Worm (Caenorhabditis elegans) whole organism, young adult: ENCODE results near the gene hira-1.

Source experiments
- B0019.2 ChIP-seq: fragments of 200-800 bp; sonication (Bioruptor generic); conservative IDR thresholded peaks from 2 replicates; pipeline ENCODE4 v1.3.6; 2022; ENCODE audit warnings: missing genetic modification reagents, missing genetic modification characterization, missing compliant biosample characterization
- B0035.1 ChIP-seq: sonication (generic microtip); optimal IDR thresholded peaks from 2 replicates; lab custom pipeline; 2016; ENCODE audit warnings: missing genetic modification characterization, mild to moderate bottlenecking, missing compliant biosample characterization, missing genotype, missing genetic modification reagents
- D2030.7 ChIP-seq: fragments of 200-800 bp; sonication (Bioruptor generic); IDR thresholded peaks from 2 replicates; pipeline ENCODE4 v1.3.6; 2022; ENCODE audit warnings: missing genetic modification reagents, missing genetic modification characterization, missing compliant biosample characterization
- F10E7.11 ChIP-seq: sonication (generic microtip); optimal IDR thresholded peaks from 2 replicates; lab custom pipeline; 2017; ENCODE audit warnings: mild to moderate bottlenecking, missing genetic modification characterization, moderate library complexity, missing compliant biosample characterization
- F37B4.10 ChIP-seq: fragments of 200-800 bp; sonication (Bioruptor generic); IDR thresholded peaks from 2 replicates; pipeline ENCODE4 v1.3.6; 2022; ENCODE audit warnings: missing genetic modification characterization, missing compliant biosample characterization
- F49E8.2 ChIP-seq: sonication (generic microtip); optimal IDR thresholded peaks from 3 replicates; lab custom pipeline; 2017; ENCODE audit warnings: missing genetic modification characterization, mild to moderate bottlenecking, missing compliant biosample characterization, antibody characterized with exemption, moderate library complexity; ENCODE audit not compliant: insufficient read depth
- F55B11.4 ChIP-seq: sonication (generic microtip); optimal IDR thresholded peaks from 2 replicates; lab custom pipeline; 2016; ENCODE audit warnings: missing compliant biosample characterization, missing genetic modification characterization, borderline replicate concordance; ENCODE audit not compliant: insufficient read depth
- K11D2.4 ChIP-seq: fragments of 200-800 bp; sonication (Bioruptor generic); IDR thresholded peaks from 2 replicates; pipeline ENCODE4 v1.3.6; 2022; ENCODE audit warnings: missing genetic modification reagents, missing genetic modification characterization, missing compliant biosample characterization
- Y67H2A.10 ChIP-seq: fragments of 200-800 bp; sonication (Bioruptor generic); conservative IDR thresholded peaks from 2 replicates; pipeline ENCODE4 v1.3.6; 2022; ENCODE audit warnings: missing genetic modification reagents, missing genetic modification characterization, missing compliant biosample characterization
- ZK185.1 ChIP-seq: sonication (generic microtip); optimal IDR thresholded peaks from 2 replicates; lab custom pipeline; 2016; ENCODE audit warnings: mild to moderate bottlenecking, missing genetic modification characterization, missing compliant biosample characterization; ENCODE audit not compliant: poor library complexity, severe bottlenecking
- ama-1 ChIP-seq, 3 experiments: fragments of 150-350 bp in 1 of 3; sonication (generic microtip) in 2 of 3; optimal IDR thresholded peaks; 2 replicates each; lab custom pipeline; 2014 to 2018; ENCODE audit warnings: missing biosample characterization in 2 of 3, missing genetic modification characterization in 2 of 3, missing genetic modification reagents in 2 of 3
- aptf-3 ChIP-seq: fragments of 200-800 bp; sonication (Bioruptor generic); IDR thresholded peaks from 2 replicates; pipeline ENCODE4 v1.3.6; 2022; ENCODE audit warnings: missing genetic modification characterization, missing compliant biosample characterization
- athp-1 ChIP-seq: sonication (generic microtip); optimal IDR thresholded peaks from 2 replicates; lab custom pipeline; 2017; ENCODE audit warnings: mild to moderate bottlenecking, missing genetic modification characterization, missing compliant biosample characterization
- attf-3 ChIP-seq: fragments of 200-800 bp; sonication (Bioruptor generic); conservative IDR thresholded peaks from 2 replicates; pipeline ENCODE4 v1.3.6; 2022; ENCODE audit warnings: missing genetic modification reagents, missing genetic modification characterization, missing compliant biosample characterization
- attf-6 ChIP-seq: fragments of 200-800 bp; sonication (Bioruptor generic); IDR thresholded peaks from 2 replicates; pipeline ENCODE4 v1.3.6; 2022; ENCODE audit warnings: missing genetic modification reagents, missing genetic modification characterization, missing compliant biosample characterization
- dox-1 ChIP-seq: fragments of 200-800 bp; sonication (Bioruptor generic); IDR thresholded peaks from 2 replicates; pipeline ENCODE4 v1.3.6; 2022; ENCODE audit warnings: missing genetic modification reagents, missing genetic modification characterization, missing compliant biosample characterization
- egl-18 ChIP-seq: fragments of 200-800 bp; sonication (Bioruptor generic); IDR thresholded peaks from 2 replicates; pipeline ENCODE4 v1.3.6; 2022; ENCODE audit warnings: missing genetic modification reagents, missing genetic modification characterization, missing compliant biosample characterization
- egl-44 ChIP-seq: fragments of 200-800 bp; sonication (Bioruptor generic); IDR thresholded peaks from 2 replicates; pipeline ENCODE4 v1.3.6; 2022; ENCODE audit warnings: missing genetic modification reagents, missing genetic modification characterization, missing compliant biosample characterization
- egrh-3 ChIP-seq: fragments of 200-800 bp; sonication (Bioruptor generic); IDR thresholded peaks from 2 replicates; pipeline ENCODE4 v1.3.6; 2022; ENCODE audit warnings: missing genetic modification reagents, missing genetic modification characterization, missing compliant biosample characterization
- ets-4 ChIP-seq: fragments of 200-800 bp; sonication (Bioruptor generic); optimal IDR thresholded peaks from 2 replicates; lab custom pipeline; 2018; ENCODE audit warnings: mild to moderate bottlenecking, missing genetic modification characterization, missing compliant biosample characterization
- him-1 ChIP-seq: sonication (generic microtip); optimal IDR thresholded peaks from 2 replicates; lab custom pipeline; 2016; ENCODE audit warnings: missing genotype, missing genetic modification reagents, missing genetic modification characterization, missing compliant biosample characterization
- hrde-1 ChIP-seq: sonication (generic microtip); optimal IDR thresholded peaks from 2 replicates; lab custom pipeline; 2016; ENCODE audit warnings: missing genetic modification characterization, mild to moderate bottlenecking, missing compliant biosample characterization, moderate library complexity, missing genotype, missing genetic modification reagents, borderline replicate concordance
- hsf-1 ChIP-seq: fragments of 200-800 bp; sonication (Bioruptor generic); IDR thresholded peaks from 2 replicates; pipeline ENCODE4 v1.3.6; 2022; ENCODE audit warnings: missing genetic modification reagents, missing genetic modification characterization, missing compliant biosample characterization
- let-607 ChIP-seq, 2 experiments: fragments of 200-800 bp in 1 of 2; sonication (Bioruptor generic) in 1 of 2; sonication (generic microtip) in 1 of 2; optimal IDR thresholded peaks; 2 replicates each; lab custom pipeline; 2016 to 2018; ENCODE audit warnings: mild to moderate bottlenecking in 2 of 2, missing compliant biosample characterization in 2 of 2, missing genetic modification characterization in 2 of 2, moderate library complexity in 2 of 2, missing genotype in 1 of 2
- lin-26 ChIP-seq: fragments of 200-800 bp; sonication (Bioruptor generic); IDR thresholded peaks from 2 replicates; pipeline ENCODE4 v1.3.6; 2022; ENCODE audit warnings: missing genetic modification reagents, missing genetic modification characterization, missing compliant biosample characterization
- lin-35 ChIP-seq, 3 experiments: fragments of 150-350 bp in 2 of 3; sonication (generic microtip) in 1 of 3; optimal IDR thresholded peaks; 2 replicates each; lab custom pipeline; 2014 to 2018; ENCODE audit warnings: missing biosample characterization in 3 of 3, missing genetic modification characterization in 3 of 3, missing genetic modification reagents in 3 of 3
- lin-40 ChIP-seq: sonication (generic microtip); optimal IDR thresholded peaks from 2 replicates; lab custom pipeline; 2016; ENCODE audit warnings: missing genetic modification characterization, mild to moderate bottlenecking, missing compliant biosample characterization, missing genotype, missing genetic modification reagents
- lin-54 ChIP-seq: fragments of 200-800 bp; sonication (Bioruptor generic); optimal IDR thresholded peaks from 2 replicates; lab custom pipeline; 2018; ENCODE audit warnings: mild to moderate bottlenecking, missing genetic modification characterization, missing compliant biosample characterization
- lsl-1 ChIP-seq: fragments of 200-800 bp; sonication (Bioruptor generic); optimal IDR thresholded peaks from 2 replicates; lab custom pipeline; 2018; ENCODE audit warnings: mild to moderate bottlenecking, missing genetic modification characterization, moderate library complexity, missing compliant biosample characterization
- madf-3 ChIP-seq: fragments of 200-800 bp; sonication (Bioruptor generic); IDR thresholded peaks from 2 replicates; pipeline ENCODE4 v1.3.6; 2022; ENCODE audit warnings: missing genetic modification reagents, missing genetic modification characterization, missing compliant biosample characterization
- madf-6 ChIP-seq: fragments of 200-800 bp; sonication (Bioruptor generic); IDR thresholded peaks from 2 replicates; pipeline ENCODE4 v1.3.6; 2022; ENCODE audit warnings: missing genetic modification reagents, missing genetic modification characterization, missing compliant biosample characterization
- madf-8 ChIP-seq: fragments of 200-800 bp; sonication (Bioruptor generic); conservative IDR thresholded peaks from 2 replicates; pipeline ENCODE4 v1.3.6; 2022; ENCODE audit warnings: missing genetic modification reagents, missing genetic modification characterization, missing compliant biosample characterization
- nfyb-1 ChIP-seq: fragments of 200-800 bp; sonication (Bioruptor generic); IDR thresholded peaks from 2 replicates; pipeline ENCODE4 v1.3.6; 2022; ENCODE audit warnings: missing genetic modification reagents, missing genetic modification characterization, missing compliant biosample characterization
- nhr-120 ChIP-seq: fragments of 200-800 bp; sonication (Bioruptor generic); IDR thresholded peaks from 2 replicates; pipeline ENCODE4 v1.3.6; 2022; ENCODE audit warnings: missing genetic modification characterization, missing compliant biosample characterization
- nhr-80 ChIP-seq: sonication (generic microtip); optimal IDR thresholded peaks from 2 replicates; lab custom pipeline; 2016; ENCODE audit warnings: missing genetic modification characterization, missing compliant biosample characterization
- rcor-1 ChIP-seq: fragments of 200-800 bp; sonication (Bioruptor generic); IDR thresholded peaks from 2 replicates; pipeline ENCODE4 v1.3.6; 2022; ENCODE audit warnings: missing genetic modification reagents, missing genetic modification characterization, missing compliant biosample characterization
- rec-8 ChIP-seq, 2 experiments: sonication (generic microtip); optimal IDR thresholded peaks; 2 replicates each; lab custom pipeline; 2016; ENCODE audit warnings: mild to moderate bottlenecking in 2 of 2, missing genetic modification characterization in 2 of 2, missing genetic modification reagents in 2 of 2, missing genotype in 2 of 2, missing biosample characterization in 1 of 2, missing compliant biosample characterization in 1 of 2, moderate library complexity in 1 of 2
- sdz-38 ChIP-seq: sonication (generic microtip); optimal IDR thresholded peaks from 2 replicates; lab custom pipeline; 2016; ENCODE audit warnings: missing genotype, missing genetic modification characterization, missing compliant biosample characterization
- sea-2 ChIP-seq: fragments of 200-800 bp; sonication (Bioruptor generic); IDR thresholded peaks from 2 replicates; pipeline ENCODE4 v1.3.6; 2022; ENCODE audit warnings: missing genetic modification characterization, missing compliant biosample characterization
- snpc-1.3 ChIP-seq: sonication (generic microtip); optimal IDR thresholded peaks from 2 replicates; lab custom pipeline; 2017; ENCODE audit warnings: missing genetic modification characterization, mild to moderate bottlenecking, missing compliant biosample characterization, antibody characterized with exemption, moderate library complexity, missing genotype, missing genetic modification reagents; ENCODE audit not compliant: insufficient read depth
- tbx-9 ChIP-seq: sonication (generic microtip); optimal IDR thresholded peaks from 2 replicates; lab custom pipeline; 2016; ENCODE audit warnings: borderline replicate concordance, missing genetic modification characterization, inconsistent platforms, missing compliant biosample characterization
- unc-130 ChIP-seq: sonication (generic microtip); optimal IDR thresholded peaks from 2 replicates; lab custom pipeline; 2016; ENCODE audit warnings: missing genetic modification reagents, missing genetic modification characterization, missing compliant biosample characterization
- xnd-1 ChIP-seq: sonication (generic microtip); optimal IDR thresholded peaks from 2 replicates; lab custom pipeline; 2016; ENCODE audit warnings: missing genotype, missing genetic modification reagents, missing genetic modification characterization, missing compliant biosample characterization
- zim-3 ChIP-seq: sonication (generic microtip); optimal IDR thresholded peaks from 2 replicates; lab custom pipeline; 2017; ENCODE audit warnings: mild to moderate bottlenecking, missing genetic modification characterization, moderate library complexity, missing compliant biosample characterization

Gene hira-1

DNA sequence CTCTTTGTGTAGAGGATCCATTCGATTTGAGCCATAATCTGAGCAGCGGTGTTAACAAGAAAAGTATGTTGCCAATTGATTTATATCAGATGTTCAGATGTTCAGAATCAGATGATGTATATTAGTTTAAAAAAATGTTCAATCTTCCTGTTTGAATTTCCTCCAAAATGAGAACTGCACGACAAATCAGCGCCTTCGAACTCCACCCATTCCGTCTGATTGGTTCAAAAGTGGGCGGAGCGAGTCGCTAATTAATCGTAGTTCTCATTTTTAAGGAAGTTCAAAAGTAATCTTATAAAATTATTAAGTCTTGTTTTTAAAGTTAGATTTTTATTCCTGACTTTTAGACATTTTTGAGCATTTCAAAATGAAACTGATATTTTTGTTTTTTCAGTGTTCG is 11.8 kb upstream of the hira-1 start:
- TF ChIP-seq F10E7.11 (tag; lab: Kevin White, UChicago) (no peak), tbx-9 (tag; lab: Kevin White, UChicago) (no peak), snpc-1.3 (tag; lab: Kevin White, UChicago) (no peak), F49E8.2 (tag; lab: Kevin White, UChicago) (no peak), egl-44 (GFP tag; lab: Robert Waterston, UW) (no peak), Y67H2A.10 (no peak), lin-26 (no peak), madf-6 (GFP tag; lab: Robert Waterston, UW) (no peak), athp-1 (no peak)

- TF ChIP-seq nhr-80 (tag; lab: Kevin White, UChicago) (peak; percentile 57), B0019.2 (GFP tag; lab: Robert Waterston, UW) (no peak), dox-1 (peak; percentile 33; the same call in 1 of the 2 replicates)
Observed at ce11 chrIII:5180588-5180987, 10.3 kb upstream of the hira-1 start.

- TF ChIP-seq ets-4 (GFP tag; lab: Kevin White, UChicago) (no peak), D2030.7 (GFP tag; lab: Robert Waterston, UW) (peak; percentile 67), xnd-1 (tag; lab: Kevin White, UChicago) (peak; percentile 64), aptf-3 (GFP tag; lab: Robert Waterston, UW) (no peak), attf-6 (GFP tag; lab: Robert Waterston, UW) (no peak), hsf-1 (no peak), K11D2.4 (no peak), lin-54 (peak; percentile 45), egrh-3 (GFP tag; lab: Robert Waterston, UW) (no peak), sdz-38 (tag; lab: Kevin White, UChicago) (no peak), attf-3 (GFP tag; lab: Robert Waterston, UW) (no peak), nhr-120 (GFP tag; lab: Robert Waterston, UW) (no peak), nfyb-1 (no peak), tbx-9 (tag; lab: Kevin White, UChicago) (no peak), ZK185.1 (tag; lab: Kevin White, UChicago) (no peak), F55B11.4 (tag; lab: Kevin White, UChicago) (no peak), hrde-1 (tag; lab: Kevin White, UChicago) (no peak), madf-3 (GFP tag; lab: Robert Waterston, UW) (no peak), F49E8.2 (tag; lab: Kevin White, UChicago) (no peak), rec-8 (tag; optimal IDR thresholded peaks at IDR 0.05; lab: Kevin White, UChicago) (no peak), him-1 (tag; lab: Kevin White, UChicago) (peak; percentile 17), madf-8 (peak; percentile 68), egl-18 (no peak), lsl-1 (peak; percentile 67), zim-3 (tag; lab: Kevin White, UChicago) (no peak), rcor-1 (no peak), F37B4.10 (GFP tag; lab: Robert Waterston, UW) (no peak), lin-35 (GFP tag; optimal IDR thresholded peaks at IDR 0.05; lab: Kevin White, UChicago) (no peak), Y67H2A.10 (no peak), sea-2 (no peak), let-607 (tag; optimal IDR thresholded peaks at IDR 0.05; lab: Kevin White, UChicago) (no peak), ama-1 (optimal IDR thresholded peaks at IDR 0.05; lab: Kevin White, UChicago) (no peak), ama-1 (GFP tag; optimal IDR thresholded peaks at IDR 0.05; lab: Kevin White, UChicago) (no peak), lin-40 (no peak), B0035.1 (tag; lab: Kevin White, UChicago) (no peak), unc-130 (GFP tag; lab: Kevin White, UChicago) (no peak)
Observed at ce11 chrIII:5181217-5181616, 9.7 kb upstream of the hira-1 start.
